Worm (Caenorhabditis elegans): ENCODE results near the gene rpl-36.
A peak's percentile ranks its signal among the peaks of the same experiment; 100 is the strongest.

Gene rpl-36

DNA sequence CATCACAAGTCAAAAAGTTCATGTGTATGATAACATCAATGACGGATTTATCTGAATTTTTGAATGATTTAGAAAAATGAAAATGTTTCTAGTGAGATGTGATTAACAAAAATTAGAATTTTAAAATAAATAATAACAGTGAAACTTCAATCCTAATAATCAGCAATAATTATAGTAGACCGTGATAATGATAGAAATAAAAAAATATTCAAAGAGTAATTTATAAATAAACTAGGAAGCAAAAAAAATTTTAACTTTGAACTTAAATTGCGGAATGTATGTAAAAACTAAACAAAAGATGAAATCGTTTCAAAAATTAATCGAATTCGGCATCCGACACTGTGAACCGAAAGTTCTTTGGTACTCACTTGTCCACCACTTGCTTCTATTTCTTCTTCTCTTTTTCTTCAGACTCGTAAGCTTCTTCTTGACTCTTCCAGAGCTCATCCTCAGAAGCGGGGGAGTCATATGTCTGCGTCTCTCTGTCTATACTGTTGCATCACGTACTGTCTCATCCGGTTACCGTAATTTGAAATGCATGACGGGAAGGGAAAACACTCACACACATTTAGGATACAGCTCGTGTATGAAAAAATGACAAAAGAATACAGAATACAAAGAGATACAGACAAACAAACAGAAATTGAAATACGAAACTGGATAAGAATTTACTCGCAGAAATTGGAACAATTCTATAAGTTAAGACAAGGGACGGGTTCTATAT is 13.1 kb downstream of the rpl-36 start, which contains the start of gene mec-14:
TSS of gene mec-14 (minus strand) at position 51 of the 724 bp plus-strand sequence.
- no peak for TF ChIP-seq ama-1 (optimal IDR thresholded peaks at IDR 0.05)
- peak; percentile 68 for TF ChIP-seq unc-55 (GFP tag; optimal IDR thresholded peaks at IDR 0.05)
- TF ChIP-seq elt-3 (tag; optimal IDR thresholded peaks at IDR 0.05): no peak
- TF ChIP-seq sma-3 (GFP tag; optimal IDR thresholded peaks at IDR 0.05): no peak

DNA sequence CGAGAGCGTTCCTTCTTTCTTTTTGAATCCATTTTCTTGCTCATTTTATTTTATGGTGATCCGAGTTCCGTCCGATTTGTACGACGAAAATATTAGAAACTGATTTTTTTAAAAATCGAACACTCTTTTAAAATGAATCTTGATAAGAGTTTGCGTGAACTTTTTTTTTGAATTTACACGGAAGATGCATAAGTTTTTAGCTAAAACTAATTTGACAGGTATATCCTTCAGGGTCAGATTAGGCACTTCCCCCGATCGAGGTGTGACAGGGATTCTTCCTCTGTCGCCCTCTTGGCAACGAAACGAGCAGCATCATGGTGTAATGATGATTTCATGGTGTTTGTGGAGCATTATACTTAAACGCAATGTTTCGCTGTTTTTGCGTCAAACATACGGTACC is 15.3 kb downstream of the rpl-36 start, which contains the start of gene F37C12.18:
TSS of gene F37C12.18 (minus strand) at position 101 of the 400 bp plus-strand sequence.
- TF ChIP-seq unc-62 (GFP tag; optimal IDR thresholded peaks at IDR 0.05): no peak
- TF ChIP-seq skn-1 (tag; optimal IDR thresholded peaks at IDR 0.05): no peak
- no peak for TF ChIP-seq lsy-2 (tag; optimal IDR thresholded peaks at IDR 0.05)
- TF ChIP-seq nhr-11 (tag; optimal IDR thresholded peaks at IDR 0.05): no peak
- no peak for TF ChIP-seq peb-1 (tag; optimal IDR thresholded peaks at IDR 0.05)
- TF ChIP-seq sem-4 (tag; optimal IDR thresholded peaks at IDR 0.05): no peak
- TF ChIP-seq nhr-6 (tag; optimal IDR thresholded peaks at IDR 0.05): no peak
- no peak for TF ChIP-seq nhr-237 (tag; optimal IDR thresholded peaks at IDR 0.05)
- TF ChIP-seq ztf-4 (tag; optimal IDR thresholded peaks at IDR 0.05): no peak
- no peak for TF ChIP-seq unc-39 (tag; optimal IDR thresholded peaks at IDR 0.05)
- TF ChIP-seq elt-1 (tag; optimal IDR thresholded peaks at IDR 0.05): no peak
- TF ChIP-seq elt-3 (tag; optimal IDR thresholded peaks at IDR 0.05): no peak
- TF ChIP-seq sma-3 (GFP tag; optimal IDR thresholded peaks at IDR 0.05): no peak

DNA sequence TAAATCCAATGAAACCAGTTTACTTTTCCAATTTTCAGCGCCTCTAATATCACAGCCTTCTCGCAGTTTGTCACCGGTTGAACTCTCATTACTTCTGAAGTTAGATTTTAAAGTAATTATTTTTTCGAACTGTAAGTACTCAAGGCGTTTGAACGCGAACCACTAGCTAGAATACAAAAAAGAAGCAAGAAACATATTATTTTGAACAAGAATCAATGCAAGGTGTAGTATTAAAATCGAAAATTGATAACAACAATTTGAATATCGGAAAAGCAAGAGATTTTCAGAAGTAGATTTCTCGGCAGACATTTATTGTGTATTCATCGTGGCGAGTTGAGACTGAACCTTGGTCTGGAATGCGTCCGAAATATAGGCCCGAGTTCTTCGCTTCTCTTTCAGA is 17.9 kb downstream of the rpl-36 start, which contains the start of gene exos-9:
TSS of gene exos-9 (minus strand) at position 101 of the 400 bp plus-strand sequence.
- TF ChIP-seq ama-1 (optimal IDR thresholded peaks at IDR 0.05) (peak; percentile 8), skn-1 (tag; optimal IDR thresholded peaks at IDR 0.05) (no peak)

DNA sequence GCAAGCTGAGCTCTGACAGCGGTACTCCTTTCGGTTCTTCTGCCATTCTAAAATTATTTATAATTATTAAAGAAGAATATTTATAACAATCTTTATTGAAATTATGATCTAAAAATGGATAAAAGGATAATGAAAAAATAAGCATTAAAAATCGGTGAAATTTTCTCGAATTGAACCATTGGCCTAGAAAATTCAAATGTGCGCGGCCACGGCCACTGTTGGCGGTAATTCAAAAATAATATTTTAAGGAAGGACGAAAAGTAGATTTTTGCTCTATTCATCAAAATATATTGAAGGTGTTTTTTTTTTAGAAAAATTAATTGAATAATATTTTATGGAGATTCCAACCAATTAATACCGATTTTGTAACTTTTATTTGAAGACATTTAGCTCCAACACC is 18.8 kb downstream of the rpl-36 start, which contains the start of gene pfd-5:
TSS of gene pfd-5 (minus strand) at position 47 of the 400 bp plus-strand sequence.
- TF ChIP-seq egl-27 (tag; optimal IDR thresholded peaks at IDR 0.05): peak; percentile 33
- no peak for TF ChIP-seq sem-4 (tag; optimal IDR thresholded peaks at IDR 0.05)
- TF ChIP-seq unc-55 (GFP tag; optimal IDR thresholded peaks at IDR 0.05): peak; percentile 78
- peak; percentile 27 for TF ChIP-seq lin-11 (tag; optimal IDR thresholded peaks at IDR 0.05)
- peak; percentile 49 for TF ChIP-seq F13H6.1 (tag; optimal IDR thresholded peaks at IDR 0.05)
- TF ChIP-seq fos-1 (tag; optimal IDR thresholded peaks at IDR 0.05): peak; percentile 29
- TF ChIP-seq gmeb-1 (tag; optimal IDR thresholded peaks at IDR 0.05): peak; percentile 94
- peak; percentile 46 to 85 for TF ChIP-seq lsy-2 (tag; optimal IDR thresholded peaks at IDR 0.05)
- no peak for TF ChIP-seq nhr-12 (tag; optimal IDR thresholded peaks at IDR 0.05)
- peak; percentile 35 for TF ChIP-seq crh-2 (tag; optimal IDR thresholded peaks at IDR 0.05)
- TF ChIP-seq nhr-10 (tag; optimal IDR thresholded peaks at IDR 0.05): no peak
- TF ChIP-seq snpc-4 (tag; optimal IDR thresholded peaks at IDR 0.05): peak; percentile 7
- peak; percentile 20 for TF ChIP-seq nhr-21 (tag; optimal IDR thresholded peaks at IDR 0.05)
- peak; percentile 37 for TF ChIP-seq nhr-25 (tag; optimal IDR thresholded peaks at IDR 0.05)
- TF ChIP-seq sma-9 (GFP tag; optimal IDR thresholded peaks at IDR 0.05): peak; percentile 69
- no peak for TF ChIP-seq sma-9 (tag; optimal IDR thresholded peaks at IDR 0.05)
- peak; percentile 22 for TF ChIP-seq lin-13 (GFP tag; optimal IDR thresholded peaks at IDR 0.05)
- TF ChIP-seq sma-3 (GFP tag; optimal IDR thresholded peaks at IDR 0.05): peak; percentile 63
- peak; percentile 65 for TF ChIP-seq C34F6.9 (tag; optimal IDR thresholded peaks at IDR 0.05)
- no peak for TF ChIP-seq unc-39 (tag; optimal IDR thresholded peaks at IDR 0.05)

DNA sequence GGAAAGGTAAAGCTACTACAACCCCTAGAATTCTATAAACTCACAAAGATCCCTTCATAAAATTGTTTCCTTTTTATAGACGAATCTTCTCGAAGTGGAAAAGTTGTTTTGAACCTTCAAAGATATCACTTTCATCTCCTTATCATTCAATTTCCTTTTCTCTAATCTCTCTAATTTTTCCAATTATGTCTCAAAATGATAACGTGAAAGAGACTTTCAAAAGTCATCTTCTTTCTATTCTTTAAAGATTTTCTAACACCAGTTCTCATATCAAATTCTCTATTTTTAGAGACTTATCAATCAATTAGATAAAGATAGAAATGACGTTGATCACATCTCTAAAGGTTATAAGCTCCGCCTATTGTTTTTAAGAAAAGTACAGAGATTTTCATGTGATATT is 19.4 kb downstream of the rpl-36 start:
- peak; percentile 93 for TF ChIP-seq blmp-1 (tag; optimal IDR thresholded peaks at IDR 0.05; ENCODE audit: insufficient read depth)
- peak; percentile 16 for TF ChIP-seq egl-27 (tag; optimal IDR thresholded peaks at IDR 0.05)
- TF ChIP-seq nhr-77 (tag; optimal IDR thresholded peaks at IDR 0.05): no peak
- peak; percentile 14 for TF ChIP-seq sma-3 (GFP tag; optimal IDR thresholded peaks at IDR 0.05)
- no peak for TF ChIP-seq mbf-1 (tag; optimal IDR thresholded peaks at IDR 0.05)
- TF ChIP-seq lsy-2 (tag; optimal IDR thresholded peaks at IDR 0.05): peak in 1 of 2 experiments; percentile 4
- TF ChIP-seq lin-13 (GFP tag; optimal IDR thresholded peaks at IDR 0.05): peak; percentile 3
- TF ChIP-seq nhr-25 (tag; optimal IDR thresholded peaks at IDR 0.05): peak; percentile 70
- no peak for TF ChIP-seq nhr-129 (tag; optimal IDR thresholded peaks at IDR 0.05)
- TF ChIP-seq ceh-82 (tag; optimal IDR thresholded peaks at IDR 0.05): no peak
- TF ChIP-seq unc-39 (tag; optimal IDR thresholded peaks at IDR 0.05): no peak
- TF ChIP-seq mdl-1 (tag; optimal IDR thresholded peaks at IDR 0.05): peak in 1 of 2 experiments; percentile 2
- peak; percentile 64 for TF ChIP-seq nhr-21 (tag; optimal IDR thresholded peaks at IDR 0.05)
- no peak for TF ChIP-seq mab-5 (tag; optimal IDR thresholded peaks at IDR 0.05)
- no peak for TF ChIP-seq dmd-4 (tag; optimal IDR thresholded peaks at IDR 0.05)
